Fruit fly (Drosophila melanogaster) whole organism, adult: ENCODE measurements around the gene PIP82.

Experiments
- CG11617 ChIP-seq: fragments of 200-800 bp; sonication (Bioruptor generic); optimal IDR thresholded peaks from 2 replicates; lab custom pipeline; 2017; ENCODE audit warnings: mild to moderate bottlenecking, missing biosample characterization, missing genetic modification reagents, missing genetic modification characterization
- CG12768 ChIP-seq: fragments of 200-800 bp; sonication (Bioruptor generic); optimal IDR thresholded peaks from 2 replicates; lab custom pipeline; 2017; ENCODE audit warnings: missing biosample characterization, missing genetic modification characterization, mild to moderate bottlenecking, moderate library complexity, missing genetic modification reagents
- CG33017 ChIP-seq: fragments of 200-800 bp; sonication (Bioruptor generic); optimal IDR thresholded peaks from 2 replicates; lab custom pipeline; 2018; ENCODE audit warnings: missing biosample characterization, mild to moderate bottlenecking, missing genetic modification characterization, moderate library complexity
- CG5204 ChIP-seq: fragments of 200-800 bp; sonication (Bioruptor generic); optimal IDR thresholded peaks from 2 replicates; lab custom pipeline; 2016; ENCODE audit warnings: missing biosample characterization, missing genetic modification characterization
- Clk ChIP-seq: fragments of 200-800 bp; sonication (Bioruptor generic); optimal IDR thresholded peaks from 2 replicates; lab custom pipeline; 2017; ENCODE audit warnings: missing biosample characterization, missing genetic modification characterization
- Hr96 ChIP-seq: fragments of 200-800 bp; sonication (Bioruptor generic); optimal IDR thresholded peaks from 2 replicates; lab custom pipeline; 2016; ENCODE audit warnings: missing biosample characterization, missing genetic modification characterization
- pad ChIP-seq: fragments of 200-800 bp; sonication (Bioruptor generic); optimal IDR thresholded peaks from 3 replicates; lab custom pipeline; 2017; ENCODE audit warnings: missing biosample characterization, missing genetic modification characterization, mild to moderate bottlenecking, moderate library complexity, missing genetic modification reagents

dm6 chrX:8576675-8577074 is 47.2 kb upstream of the PIP82 start:
- TF ChIP-seq CG12768 (GFP tag; lab: Kevin White, UChicago) = no peak
- no peak for TF ChIP-seq Clk (GFP tag; lab: Kevin White, UChicago)
- TF ChIP-seq CG5204 (GFP tag; lab: Kevin White, UChicago) = no peak
- TF ChIP-seq Hr96 (GFP tag; lab: Kevin White, UChicago) = no peak
- no peak for TF ChIP-seq CG33017 (tag; lab: Kevin White, UChicago)
- no peak for TF ChIP-seq CG11617
- TF ChIP-seq pad (GFP tag; lab: Kevin White, UChicago) = no peak
